Worm (Caenorhabditis elegans) whole organism, late embryonic: ENCODE measurements around the gene W08E12.2.

Experiments
- F13H6.1 ChIP-seq: sonication (generic microtip); optimal IDR thresholded peaks from 2 replicates; lab custom pipeline; 2016; ENCODE audit warnings: missing genetic modification characterization, missing compliant biosample characterization
- ahr-1 ChIP-seq: sonication (generic microtip); optimal IDR thresholded peaks from 2 replicates; lab custom pipeline; 2016; ENCODE audit warnings: missing genetic modification characterization, missing compliant biosample characterization
- ceh-30 ChIP-seq: fragments of 150-350 bp; optimal IDR thresholded peaks from 2 replicates; lab custom pipeline; 2014; ENCODE audit warnings: missing biosample characterization, missing genetic modification characterization
- fkh-10 ChIP-seq: fragments of 150-350 bp; optimal IDR thresholded peaks from 2 replicates; lab custom pipeline; 2014; ENCODE audit warnings: missing biosample characterization, missing genetic modification reagents, missing genetic modification characterization
- hlh-30 ChIP-seq: sonication (generic microtip); optimal IDR thresholded peaks from 2 replicates; lab custom pipeline; 2017; ENCODE audit warnings: antibody characterized with exemption, missing genetic modification characterization, missing compliant biosample characterization; ENCODE audit not compliant: insufficient read depth
- lin-11 ChIP-seq: fragments of 200-800 bp; sonication (Bioruptor generic); optimal IDR thresholded peaks from 2 replicates; lab custom pipeline; 2018; ENCODE audit warnings: mild to moderate bottlenecking, missing genetic modification characterization, missing compliant biosample characterization
- pqm-1 ChIP-seq: sonication (generic microtip); optimal IDR thresholded peaks from 2 replicates; lab custom pipeline; 2016; ENCODE audit warnings: missing genetic modification characterization, missing compliant biosample characterization
- rnt-1 ChIP-seq: sonication (generic microtip); optimal IDR thresholded peaks from 2 replicates; lab custom pipeline; 2016; ENCODE audit warnings: missing genetic modification characterization, missing compliant biosample characterization

DNA sequence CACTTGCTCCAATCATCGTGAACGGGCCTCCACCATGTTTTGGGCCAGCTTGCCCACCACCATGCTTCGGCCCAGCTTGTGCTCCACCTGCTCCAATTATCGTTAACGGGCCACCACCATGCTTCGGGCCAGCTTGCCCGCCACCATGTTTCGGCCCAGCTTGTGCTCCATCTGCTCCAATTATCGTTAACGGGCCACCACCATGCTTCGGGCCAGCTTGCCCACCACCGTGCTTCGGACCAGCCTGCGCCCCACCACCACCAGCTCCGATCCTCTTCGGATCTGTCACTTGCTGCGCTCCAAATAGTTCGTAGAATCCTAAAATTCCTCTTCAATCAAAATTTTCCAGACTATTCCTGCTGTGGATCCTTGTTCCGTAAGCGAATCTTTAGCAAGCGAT is 6.4 kb upstream of the W08E12.2 start:
- TF ChIP-seq fkh-10 (GFP tag; lab: Kevin White, UChicago) (no peak), pqm-1 (tag; lab: Kevin White, UChicago) (no peak), lin-11 (tag; lab: Kevin White, UChicago) (no peak), ceh-30 (tag; lab: Kevin White, UChicago) (no peak), F13H6.1 (tag; lab: Kevin White, UChicago) (no peak), hlh-30 (no peak), ahr-1 (tag; lab: Kevin White, UChicago) (no peak), rnt-1 (no peak)
